Fruit fly (Drosophila melanogaster): ENCODE measurements around the gene CG3842.

DNA sequence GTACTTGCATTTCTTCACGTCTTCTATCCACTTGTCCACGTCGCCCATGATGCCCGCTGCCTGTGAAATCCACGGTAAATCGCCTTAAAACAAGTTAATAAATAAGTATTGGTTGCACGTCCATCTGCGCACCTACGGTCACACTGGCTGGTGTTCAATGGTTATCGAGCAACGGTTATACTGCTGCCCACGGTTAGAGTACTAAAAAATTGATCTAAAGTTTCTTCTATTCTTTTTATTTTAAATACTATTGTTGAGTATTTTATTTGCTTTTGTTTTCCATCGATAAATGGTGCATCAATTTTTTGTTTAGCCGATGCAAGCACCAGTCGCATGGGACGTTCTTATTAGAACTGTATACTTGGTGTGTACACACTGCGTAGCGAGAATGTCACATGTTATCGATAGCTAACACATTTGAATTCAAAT, 35.2 kb downstream of the CG3842 start, which contains the start of gene PpV:
- no peak for TF ChIP-seq pan (optimal IDR thresholded peaks at IDR 0.05)
- TF ChIP-seq psq (optimal IDR thresholded peaks at IDR 0.05) = no peak
- TF ChIP-seq CG8478 (optimal IDR thresholded peaks at IDR 0.05) = no peak
- no peak for TF ChIP-seq Dll (optimal IDR thresholded peaks at IDR 0.05)
- no peak for TF ChIP-seq EcR (GFP tag; optimal IDR thresholded peaks at IDR 0.05)
